Fruit fly (Drosophila melanogaster) whole organism, adult: ENCODE data around the gene ctrip.
A peak's percentile ranks its signal among the peaks of the same experiment; 100 is the strongest.

Experiments
- CG11617 ChIP-seq: fragments of 200-800 bp; sonication (Bioruptor generic); optimal IDR thresholded peaks from 2 replicates; lab custom pipeline; 2017; ENCODE audit warnings: mild to moderate bottlenecking, missing biosample characterization, missing genetic modification reagents, missing genetic modification characterization
- CG12768 ChIP-seq: fragments of 200-800 bp; sonication (Bioruptor generic); optimal IDR thresholded peaks from 2 replicates; lab custom pipeline; 2017; ENCODE audit warnings: missing biosample characterization, missing genetic modification characterization, mild to moderate bottlenecking, moderate library complexity, missing genetic modification reagents
- CG14711 ChIP-seq: fragments of 200-800 bp; sonication (Bioruptor generic); optimal IDR thresholded peaks from 2 replicates; lab custom pipeline; 2018; ENCODE audit warnings: missing biosample characterization, mild to moderate bottlenecking, missing genetic modification characterization, moderate library complexity
- CG1620 ChIP-seq: fragments of 200-800 bp; sonication (Bioruptor generic); optimal IDR thresholded peaks from 2 replicates; lab custom pipeline; 2016; ENCODE audit warnings: missing biosample characterization, missing genetic modification characterization
- CG33017 ChIP-seq: fragments of 200-800 bp; sonication (Bioruptor generic); optimal IDR thresholded peaks from 2 replicates; lab custom pipeline; 2018; ENCODE audit warnings: missing biosample characterization, mild to moderate bottlenecking, missing genetic modification characterization, moderate library complexity
- CG5204 ChIP-seq: fragments of 200-800 bp; sonication (Bioruptor generic); optimal IDR thresholded peaks from 2 replicates; lab custom pipeline; 2016; ENCODE audit warnings: missing biosample characterization, missing genetic modification characterization
- CG7045 ChIP-seq: fragments of 200-800 bp; sonication (Bioruptor generic); optimal IDR thresholded peaks from 2 replicates; lab custom pipeline; 2017; ENCODE audit warnings: missing biosample characterization, mild to moderate bottlenecking, missing genetic modification characterization
- CG7101 ChIP-seq: fragments of 200-800 bp; sonication (Bioruptor generic); optimal IDR thresholded peaks from 2 replicates; lab custom pipeline; 2018; ENCODE audit warnings: missing biosample characterization, mild to moderate bottlenecking, missing genetic modification characterization, moderate library complexity
- Clk ChIP-seq: fragments of 200-800 bp; sonication (Bioruptor generic); optimal IDR thresholded peaks from 2 replicates; lab custom pipeline; 2017; ENCODE audit warnings: missing biosample characterization, missing genetic modification characterization
- Crg-1 ChIP-seq: fragments of 200-800 bp; sonication (Bioruptor generic); optimal IDR thresholded peaks from 2 replicates; lab custom pipeline; 2016; ENCODE audit warnings: missing biosample characterization, missing genetic modification characterization
- Hr96 ChIP-seq: fragments of 200-800 bp; sonication (Bioruptor generic); optimal IDR thresholded peaks from 2 replicates; lab custom pipeline; 2016; ENCODE audit warnings: missing biosample characterization, missing genetic modification characterization
- Mnt ChIP-seq: fragments of 200-800 bp; sonication (Bioruptor generic); optimal IDR thresholded peaks from 2 replicates; lab custom pipeline; 2016; ENCODE audit warnings: missing biosample characterization, mild to moderate bottlenecking, missing genetic modification characterization
- bab1 ChIP-seq: fragments of 200-800 bp; sonication (Bioruptor generic); optimal IDR thresholded peaks from 3 replicates; lab custom pipeline; 2019; ENCODE audit warnings: missing biosample characterization, mild to moderate bottlenecking, missing genetic modification characterization, moderate library complexity
- cic ChIP-seq: fragments of 200-800 bp; sonication (Bioruptor generic); optimal IDR thresholded peaks from 2 replicates; lab custom pipeline; 2017; ENCODE audit warnings: missing biosample characterization, mild to moderate bottlenecking, missing genetic modification characterization, moderate library complexity
- cnc ChIP-seq, 2 experiments: fragments of >200 bp; optimal IDR thresholded peaks; 2 replicates each; lab custom pipeline; 2017
- kay ChIP-seq: fragments of 200-800 bp; sonication (Bioruptor generic); peaks from one replicate; lab custom pipeline; 2016; ENCODE audit warnings: missing biosample characterization, missing genetic modification characterization, borderline replicate concordance
- ovo ChIP-seq: fragments of 200-800 bp; sonication (Bioruptor generic); optimal IDR thresholded peaks from 2 replicates; lab custom pipeline; 2016; ENCODE audit warnings: missing biosample characterization, missing genetic modification characterization
- pad ChIP-seq: fragments of 200-800 bp; sonication (Bioruptor generic); optimal IDR thresholded peaks from 3 replicates; lab custom pipeline; 2017; ENCODE audit warnings: missing biosample characterization, missing genetic modification characterization, mild to moderate bottlenecking, moderate library complexity, missing genetic modification reagents
- tj ChIP-seq: fragments of 200-800 bp; sonication (Bioruptor generic); optimal IDR thresholded peaks from 3 replicates; lab custom pipeline; 2017; ENCODE audit warnings: missing biosample characterization, mild to moderate bottlenecking, missing genetic modification characterization, moderate library complexity
- toe ChIP-seq: fragments of 200-800 bp; sonication (Bioruptor generic); optimal IDR thresholded peaks from 2 replicates; lab custom pipeline; 2016; ENCODE audit warnings: missing biosample characterization, missing genetic modification characterization

ctrip gene

dm6 chr3R:4745544-4745943 is 66.4 kb downstream of the ctrip start:
- TF ChIP-seq CG7101 (tag; lab: Kevin White, UChicago), result no peak
- no peak for TF ChIP-seq kay (GFP tag; lab: Kevin White, UChicago)
- no peak for TF ChIP-seq CG33017
- TF ChIP-seq CG11617 (GFP tag; lab: Kevin White, UChicago), result no peak
- TF ChIP-seq cnc (optimal IDR thresholded peaks at IDR 0.05; lab: Kevin White, UChicago), result no peak
- no peak for TF ChIP-seq CG5204 (GFP tag; lab: Kevin White, UChicago)
- no peak for TF ChIP-seq CG12768
- TF ChIP-seq bab1, result no peak
- TF ChIP-seq CG7045 (GFP tag; lab: Kevin White, UChicago), result no peak
- TF ChIP-seq Hr96 (GFP tag; lab: Kevin White, UChicago), result no peak
- TF ChIP-seq cic (GFP tag; lab: Kevin White, UChicago), result no peak

dm6 chr3R:4740592-4741500 is 71.0 kb downstream of the ctrip start:
- peak; percentile 87 for TF ChIP-seq kay (GFP tag; lab: Kevin White, UChicago)
- TF ChIP-seq Clk, result no peak
- no peak for TF ChIP-seq CG7101 (tag; lab: Kevin White, UChicago)
- TF ChIP-seq tj (GFP tag; lab: Kevin White, UChicago), result peak; percentile 79

- TF ChIP-seq bab1 (peak; percentile 14), tj (GFP tag; lab: Kevin White, UChicago) (peak; percentile 54), cic (GFP tag; lab: Kevin White, UChicago) (peak; percentile 57), CG12768 (peak; percentile 69), Clk (peak; percentile 26), CG33017 (peak; percentile 68), Mnt (GFP tag; lab: Kevin White, UChicago) (peak; percentile 88), Hr96 (GFP tag; lab: Kevin White, UChicago) (peak; percentile 64), ovo (GFP tag; lab: Kevin White, UChicago) (peak; percentile 18), pad (peak; percentile 68), cnc (optimal IDR thresholded peaks at IDR 0.05; lab: Kevin White, UChicago) (no peak), Crg-1 (GFP tag; lab: Kevin White, UChicago) (peak; percentile 62), CG5204 (GFP tag; lab: Kevin White, UChicago) (peak; percentile 91), kay (GFP tag; lab: Kevin White, UChicago) (peak; percentile 76), CG7045 (GFP tag; lab: Kevin White, UChicago) (peak; percentile 73), CG1620 (GFP tag; lab: Kevin White, UChicago) (peak; percentile 56), toe (GFP tag; lab: Kevin White, UChicago) (peak; percentile 85), CG11617 (GFP tag; lab: Kevin White, UChicago) (peak; percentile 87), CG14711 (tag; lab: Kevin White, UChicago) (peak; percentile 58), CG7101 (tag; lab: Kevin White, UChicago) (peak; percentile 77)
Measured at dm6 chr3R:4739492-4740431, 72.1 kb downstream of the ctrip start.

dm6 chr3R:4739192-4739491 is 72.8 kb downstream of the ctrip start:
- TF ChIP-seq CG12768 (no peak), toe (GFP tag; lab: Kevin White, UChicago) (no peak), pad (no peak), cic (GFP tag; lab: Kevin White, UChicago) (no peak), CG33017 (no peak), CG7045 (GFP tag; lab: Kevin White, UChicago) (no peak), CG7101 (tag; lab: Kevin White, UChicago) (no peak), CG14711 (tag; lab: Kevin White, UChicago) (no peak), Clk (no peak), CG1620 (GFP tag; lab: Kevin White, UChicago) (no peak), kay (GFP tag; lab: Kevin White, UChicago) (no peak)

dm6 chr3R:4738494-4739191 is 73.3 kb downstream of the ctrip start:
- TF ChIP-seq cnc (optimal IDR thresholded peaks at IDR 0.05; lab: Kevin White, UChicago) (no peak), Hr96 (GFP tag; lab: Kevin White, UChicago) (no peak), Crg-1 (GFP tag; lab: Kevin White, UChicago) (no peak), CG12768 (no peak), CG7045 (GFP tag; lab: Kevin White, UChicago) (no peak), toe (GFP tag; lab: Kevin White, UChicago) (no peak), pad (no peak), cic (GFP tag; lab: Kevin White, UChicago) (no peak), kay (GFP tag; lab: Kevin White, UChicago) (peak; percentile 15), CG33017 (no peak), CG5204 (GFP tag; lab: Kevin White, UChicago) (peak; percentile 0)
